Worm (Caenorhabditis elegans) whole organism, mixed stage, embryonic: ENCODE data around the gene F55A11.4.

Source experiments
- M03D4.4 ChIP-seq: sonication (generic microtip); optimal IDR thresholded peaks from 2 replicates; lab custom pipeline; 2017; ENCODE audit warnings: mild to moderate bottlenecking, missing genetic modification characterization, missing compliant biosample characterization
- bed-3 ChIP-seq: fragments of 200-800 bp; sonication (Bioruptor generic); optimal IDR thresholded peaks from 3 replicates; lab custom pipeline; 2018; ENCODE audit warnings: mild to moderate bottlenecking, missing genetic modification characterization, moderate library complexity, missing compliant biosample characterization
- blmp-1 ChIP-seq: fragments of 150-350 bp; optimal IDR thresholded peaks from 2 replicates; lab custom pipeline; 2014; ENCODE audit warnings: missing biosample characterization, missing genetic modification characterization
- ceh-39 ChIP-seq: fragments of 150-350 bp; optimal IDR thresholded peaks from 2 replicates; lab custom pipeline; 2014; ENCODE audit warnings: missing biosample characterization, missing genetic modification characterization
- ceh-43 ChIP-seq: fragments of 200-800 bp; sonication (Bioruptor generic); optimal IDR thresholded peaks from 2 replicates; lab custom pipeline; 2018; ENCODE audit warnings: mild to moderate bottlenecking, missing genetic modification characterization, moderate library complexity, missing compliant biosample characterization
- ces-1 ChIP-seq: fragments of 150-350 bp; optimal IDR thresholded peaks from 2 replicates; lab custom pipeline; 2014; ENCODE audit warnings: missing biosample characterization, missing genetic modification reagents, missing genetic modification characterization
- drap-1 ChIP-seq: fragments of 200-800 bp; sonication (Bioruptor generic); optimal IDR thresholded peaks from 3 replicates; lab custom pipeline; 2018; ENCODE audit warnings: mild to moderate bottlenecking, missing genetic modification characterization, missing compliant biosample characterization
- elt-1 ChIP-seq: sonication (generic microtip); optimal IDR thresholded peaks from 2 replicates; lab custom pipeline; 2017; ENCODE audit warnings: missing genetic modification characterization, mild to moderate bottlenecking, missing compliant biosample characterization, antibody characterized with exemption, moderate library complexity, borderline replicate concordance; ENCODE audit not compliant: insufficient read depth
- elt-3 ChIP-seq: fragments of 150-350 bp; optimal IDR thresholded peaks from 2 replicates; lab custom pipeline; 2014; ENCODE audit warnings: missing biosample characterization, missing genetic modification characterization
- flh-1 ChIP-seq: fragments of 200-800 bp; sonication (Bioruptor generic); optimal IDR thresholded peaks from 2 replicates; lab custom pipeline; 2018; ENCODE audit warnings: mild to moderate bottlenecking, missing genetic modification characterization, moderate library complexity, missing compliant biosample characterization
- ham-2 ChIP-seq: fragments of 200-800 bp; sonication (Bioruptor generic); optimal IDR thresholded peaks from 2 replicates; lab custom pipeline; 2018; ENCODE audit warnings: mild to moderate bottlenecking, missing genetic modification characterization, missing compliant biosample characterization
- hlh-1 ChIP-seq: fragments of 150-350 bp; optimal IDR thresholded peaks from 2 replicates; lab custom pipeline; 2014; ENCODE audit warnings: missing biosample characterization, missing genetic modification reagents, missing genetic modification characterization
- lin-32 ChIP-seq: fragments of 200-800 bp; sonication (Bioruptor generic); optimal IDR thresholded peaks from 2 replicates; lab custom pipeline; 2018; ENCODE audit warnings: mild to moderate bottlenecking, missing genetic modification characterization, missing compliant biosample characterization
- lsy-2 ChIP-seq: fragments of 150-350 bp; optimal IDR thresholded peaks from 2 replicates; lab custom pipeline; 2014; ENCODE audit warnings: missing biosample characterization, missing genetic modification characterization
- mab-5 ChIP-seq: fragments of 150-350 bp; optimal IDR thresholded peaks from 2 replicates; lab custom pipeline; 2014; ENCODE audit warnings: missing biosample characterization, missing genetic modification characterization
- mep-1 ChIP-seq: fragments of 150-350 bp; optimal IDR thresholded peaks from 2 replicates; lab custom pipeline; 2017; ENCODE audit warnings: missing biosample characterization, missing genetic modification reagents, missing genetic modification characterization, inconsistent platforms
- mls-2 ChIP-seq: sonication (generic microtip); optimal IDR thresholded peaks from 2 replicates; lab custom pipeline; 2016; ENCODE audit warnings: mild to moderate bottlenecking, missing genetic modification characterization, moderate library complexity, missing compliant biosample characterization
- nhr-12 ChIP-seq: fragments of 150-350 bp; optimal IDR thresholded peaks from 2 replicates; lab custom pipeline; 2014; ENCODE audit warnings: missing biosample characterization, missing genetic modification characterization
- nhr-2 ChIP-seq: fragments of 150-350 bp; optimal IDR thresholded peaks from 2 replicates; lab custom pipeline; 2014; ENCODE audit warnings: missing biosample characterization, missing genetic modification characterization
- nhr-237 ChIP-seq: fragments of 150-350 bp; optimal IDR thresholded peaks from 2 replicates; lab custom pipeline; 2014; ENCODE audit warnings: missing biosample characterization, missing genetic modification characterization
- nhr-28 ChIP-seq: fragments of 150-350 bp; optimal IDR thresholded peaks from 2 replicates; lab custom pipeline; 2014; ENCODE audit warnings: missing biosample characterization, missing genetic modification characterization
- nhr-76 ChIP-seq: sonication (generic microtip); optimal IDR thresholded peaks from 2 replicates; lab custom pipeline; 2017; ENCODE audit warnings: missing biosample characterization, missing genetic modification characterization
- pha-4 ChIP-seq: fragments of 150-350 bp; optimal IDR thresholded peaks from 2 replicates; lab custom pipeline; 2018; ENCODE audit warnings: missing biosample characterization, missing genetic modification reagents, missing genetic modification characterization
- sem-2 ChIP-seq: fragments of 200-800 bp; sonication (Bioruptor generic); optimal IDR thresholded peaks from 2 replicates; lab custom pipeline; 2018; ENCODE audit warnings: mild to moderate bottlenecking, missing genetic modification characterization, missing compliant biosample characterization
- snpc-4 ChIP-seq: fragments of 150-350 bp; optimal IDR thresholded peaks from 2 replicates; lab custom pipeline; 2014; ENCODE audit warnings: missing biosample characterization, missing genetic modification characterization
- sptf-1 ChIP-seq: sonication (generic microtip); optimal IDR thresholded peaks from 2 replicates; lab custom pipeline; 2017; ENCODE audit warnings: mild to moderate bottlenecking, missing genetic modification characterization, moderate library complexity, missing compliant biosample characterization
- tbx-8 ChIP-seq: fragments of 200-800 bp; sonication (Bioruptor generic); optimal IDR thresholded peaks from 2 replicates; lab custom pipeline; 2018; ENCODE audit warnings: mild to moderate bottlenecking, missing genetic modification characterization, moderate library complexity, missing compliant biosample characterization
- unc-120 ChIP-seq: sonication (generic microtip); optimal IDR thresholded peaks from 2 replicates; lab custom pipeline; 2017; ENCODE audit warnings: missing genetic modification characterization, missing compliant biosample characterization; ENCODE audit not compliant: poor library complexity, severe bottlenecking
- unc-39 ChIP-seq: fragments of 150-350 bp; optimal IDR thresholded peaks from 2 replicates; lab custom pipeline; 2014; ENCODE audit warnings: missing biosample characterization, missing genetic modification characterization
- zip-8 ChIP-seq: fragments of 150-350 bp; optimal IDR thresholded peaks from 2 replicates; lab custom pipeline; 2014; ENCODE audit warnings: missing biosample characterization, missing genetic modification characterization
- ztf-11 ChIP-seq: fragments of 150-350 bp; optimal IDR thresholded peaks from 2 replicates; lab custom pipeline; 2014; ENCODE audit warnings: missing biosample characterization, missing genetic modification characterization

F55A11.4 gene

ce11 chrV:11760371-11760770, 9.9 kb upstream of the F55A11.4 start, which contains the start of gene T04F3.5:
Gene T04F3.5, plus strand, starts transcription at chrV:11760671.
- no peak for TF ChIP-seq mab-5 (tag; lab: Kevin White, UChicago)
- TF ChIP-seq snpc-4 (tag; lab: Kevin White, UChicago) = no peak
- no peak for TF ChIP-seq elt-1 (tag; lab: Kevin White, UChicago)
- no peak for TF ChIP-seq unc-39 (tag; lab: Kevin White, UChicago)
- TF ChIP-seq nhr-76 (tag; lab: Kevin White, UChicago) = no peak
- no peak for TF ChIP-seq blmp-1
- TF ChIP-seq sptf-1 (tag; lab: Kevin White, UChicago) = no peak
- no peak for TF ChIP-seq M03D4.4 (tag; lab: Kevin White, UChicago)
- TF ChIP-seq bed-3 = no peak
- TF ChIP-seq nhr-2 = no peak
- no peak for TF ChIP-seq lin-32 (GFP tag; lab: Kevin White, UChicago)
- TF ChIP-seq pha-4 (tag; lab: Kevin White, UChicago) = no peak
- TF ChIP-seq drap-1 = no peak
- no peak for TF ChIP-seq mep-1 (tag; lab: Kevin White, UChicago)
- no peak for TF ChIP-seq ham-2 (GFP tag; lab: Kevin White, UChicago)

DNA sequence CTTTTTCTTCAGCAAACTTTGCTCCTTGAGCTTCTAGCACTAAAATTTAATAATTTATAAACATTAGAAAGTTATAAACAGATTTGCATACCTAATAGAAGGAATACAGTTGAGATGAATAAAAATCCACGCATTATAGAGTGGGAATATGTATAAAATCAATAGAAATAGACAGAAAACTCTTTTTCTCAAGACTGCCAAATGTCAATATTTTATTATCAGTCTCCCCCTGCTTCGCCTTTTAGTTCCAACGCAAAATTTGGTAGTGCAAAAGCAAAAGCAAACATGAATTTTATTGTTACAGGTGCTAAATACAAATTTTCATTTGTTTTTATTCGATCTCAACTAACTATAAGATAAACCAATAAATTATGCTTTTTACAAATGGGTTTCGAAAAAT, 7.4 kb upstream of the F55A11.4 start, which contains the start of gene T04F3.4:
T04F3.4 (minus strand) TSS at position 187 of the 400 bp plus-strand sequence.
- TF ChIP-seq mab-5 (tag; lab: Kevin White, UChicago) (no peak), flh-1 (GFP tag; lab: Kevin White, UChicago) (no peak), drap-1 (no peak), hlh-1 (tag; lab: Kevin White, UChicago) (no peak), nhr-2 (no peak), bed-3 (no peak), nhr-237 (tag; lab: Kevin White, UChicago) (no peak), ceh-43 (GFP tag; lab: Kevin White, UChicago) (no peak), tbx-8 (no peak), unc-120 (tag; lab: Kevin White, UChicago) (no peak), zip-8 (tag; lab: Kevin White, UChicago) (no peak)

- TF ChIP-seq zip-8 (tag; lab: Kevin White, UChicago) = no peak
- TF ChIP-seq elt-1 (tag; lab: Kevin White, UChicago) = no peak
- peak; percentile 46 for TF ChIP-seq ceh-39 (tag; lab: Kevin White, UChicago)
- no peak for TF ChIP-seq flh-1 (GFP tag; lab: Kevin White, UChicago)
- TF ChIP-seq ces-1 (GFP tag; lab: Kevin White, UChicago) = peak; percentile 85
- TF ChIP-seq mls-2 = no peak
- TF ChIP-seq nhr-237 (tag; lab: Kevin White, UChicago) = peak; percentile 55
- peak; percentile 99 for TF ChIP-seq lsy-2 (tag; lab: Kevin White, UChicago)
- TF ChIP-seq ztf-11 (tag; lab: Kevin White, UChicago) = peak; percentile 44
- peak; percentile 43 for TF ChIP-seq mep-1 (tag; lab: Kevin White, UChicago)
These were observed 5.8 kb upstream of the F55A11.4 start, which contains the start of the genes F55A11.1 and syx-5 for ce11 chrV:11764373-11764954. Gene F55A11.1, minus strand, starts transcription at chrV:11764385. Gene syx-5, plus strand, starts transcription at chrV:11764904.

- no peak for TF ChIP-seq elt-3
- TF ChIP-seq zip-8 (tag; lab: Kevin White, UChicago) = no peak
- TF ChIP-seq sptf-1 (tag; lab: Kevin White, UChicago) = no peak
- no peak for TF ChIP-seq ceh-39 (tag; lab: Kevin White, UChicago)
- no peak for TF ChIP-seq nhr-28 (tag; lab: Kevin White, UChicago)
- no peak for TF ChIP-seq bed-3
- TF ChIP-seq nhr-76 (tag; lab: Kevin White, UChicago) = no peak
- TF ChIP-seq lsy-2 (tag; lab: Kevin White, UChicago) = no peak
- no peak for TF ChIP-seq mab-5 (tag; lab: Kevin White, UChicago)
- TF ChIP-seq ces-1 (GFP tag; lab: Kevin White, UChicago) = no peak
- no peak for TF ChIP-seq pha-4 (tag; lab: Kevin White, UChicago)
These were observed 3.2 kb upstream of the F55A11.4 start, which contains the start of gene sel-11 for ce11 chrV:11767028-11767427. Gene sel-11, plus strand, starts transcription at chrV:11767328.

DNA sequence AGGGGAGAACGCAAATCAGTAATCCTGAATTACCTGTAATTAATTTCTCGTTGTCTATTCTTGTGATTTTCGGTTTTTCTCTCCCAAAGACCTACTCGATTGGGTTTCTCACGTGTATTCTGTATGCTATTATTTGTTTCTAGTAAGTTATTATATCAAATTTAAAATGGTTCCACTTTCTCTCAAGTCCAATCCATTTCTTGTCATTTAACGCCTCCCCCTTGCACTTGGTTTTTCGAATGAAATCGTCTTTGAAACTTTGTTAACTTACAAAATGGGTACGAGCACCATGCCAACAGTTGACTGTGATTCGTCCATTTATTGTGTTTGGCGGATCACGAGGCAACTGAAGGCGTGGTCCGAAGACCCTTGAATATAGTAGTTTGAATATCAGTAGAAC, 621 bp upstream of the F55A11.4 start:
- TF ChIP-seq sem-2 (GFP tag; lab: Kevin White, UChicago) (no peak), ceh-43 (GFP tag; lab: Kevin White, UChicago) (no peak), nhr-237 (tag; lab: Kevin White, UChicago) (no peak), tbx-8 (no peak), flh-1 (GFP tag; lab: Kevin White, UChicago) (no peak), pha-4 (tag; lab: Kevin White, UChicago) (no peak), bed-3 (no peak), snpc-4 (tag; lab: Kevin White, UChicago) (no peak), ceh-39 (tag; lab: Kevin White, UChicago) (no peak), mep-1 (tag; lab: Kevin White, UChicago) (no peak), nhr-12 (tag; lab: Kevin White, UChicago) (no peak), zip-8 (tag; lab: Kevin White, UChicago) (no peak)
